Worm (Caenorhabditis elegans) whole organism, L2 larva: ENCODE results near the gene ogdh-1.

Source experiments
- F13H6.1 ChIP-seq: sonication (generic microtip); optimal IDR thresholded peaks from 2 replicates; lab custom pipeline; 2016; ENCODE audit warnings: missing genetic modification characterization, missing compliant biosample characterization
- R02D3.7 ChIP-seq: fragments of 150-350 bp; optimal IDR thresholded peaks from 2 replicates; lab custom pipeline; 2014; ENCODE audit warnings: missing biosample characterization, missing genetic modification characterization
- Y55F3AM.14 ChIP-seq: fragments of 200-800 bp; sonication (Bioruptor generic); optimal IDR thresholded peaks from 2 replicates; lab custom pipeline; 2018; ENCODE audit warnings: mild to moderate bottlenecking, missing genetic modification characterization, missing compliant biosample characterization
- ZK546.5 ChIP-seq: sonication (generic microtip); optimal IDR thresholded peaks from 2 replicates; lab custom pipeline; 2017; ENCODE audit warnings: missing biosample characterization, missing genetic modification characterization
- aly-2 ChIP-seq: fragments of 150-350 bp; optimal IDR thresholded peaks from 2 replicates; lab custom pipeline; 2014; ENCODE audit warnings: missing biosample characterization, missing genetic modification characterization
- ama-1 ChIP-seq: fragments of 150-350 bp; optimal IDR thresholded peaks from 2 replicates; lab custom pipeline; 2018; ENCODE audit warnings: inconsistent platforms
- blmp-1 ChIP-seq: sonication (generic microtip); optimal IDR thresholded peaks from 2 replicates; lab custom pipeline; 2017; ENCODE audit warnings: missing genetic modification characterization, mild to moderate bottlenecking, missing compliant biosample characterization, antibody characterized with exemption, moderate library complexity; ENCODE audit not compliant: insufficient read depth
- ceh-16 ChIP-seq: fragments of 150-350 bp; optimal IDR thresholded peaks from 2 replicates; lab custom pipeline; 2014; ENCODE audit warnings: missing biosample characterization, missing genetic modification characterization
- ceh-82 ChIP-seq: fragments of 150-350 bp; optimal IDR thresholded peaks from 2 replicates; lab custom pipeline; 2014; ENCODE audit warnings: missing biosample characterization, missing genetic modification characterization
- crh-2 ChIP-seq: sonication (generic microtip); optimal IDR thresholded peaks from 2 replicates; lab custom pipeline; 2017; ENCODE audit warnings: missing biosample characterization, missing genetic modification characterization
- dmd-4 ChIP-seq: sonication (generic microtip); optimal IDR thresholded peaks from 2 replicates; lab custom pipeline; 2017; ENCODE audit warnings: missing biosample characterization, missing genetic modification characterization
- elt-1 ChIP-seq: fragments of 150-350 bp; optimal IDR thresholded peaks from 2 replicates; lab custom pipeline; 2014; ENCODE audit warnings: missing biosample characterization, missing genetic modification characterization
- lin-11 ChIP-seq: fragments of 150-350 bp; sonication (generic microtip); optimal IDR thresholded peaks from 2 replicates; lab custom pipeline; 2014; ENCODE audit warnings: missing biosample characterization, missing genetic modification characterization, inconsistent platforms, mixed read lengths
- lin-13 ChIP-seq: fragments of 150-350 bp; optimal IDR thresholded peaks from 2 replicates; lab custom pipeline; 2014; ENCODE audit warnings: missing biosample characterization, missing genetic modification reagents, missing genetic modification characterization
- lin-39 ChIP-seq: fragments of 150-350 bp; optimal IDR thresholded peaks from 2 replicates; lab custom pipeline; 2014; ENCODE audit warnings: missing biosample characterization, missing genetic modification reagents, missing genetic modification characterization
- lsy-2 ChIP-seq, 2 experiments: fragments of 150-350 bp in 1 of 2; sonication (generic microtip) in 1 of 2; optimal IDR thresholded peaks; 2 replicates each; lab custom pipeline; 2014 to 2017; ENCODE audit warnings: missing biosample characterization in 2 of 2, missing genetic modification characterization in 2 of 2
- mbf-1 ChIP-seq: sonication (generic microtip); optimal IDR thresholded peaks from 2 replicates; lab custom pipeline; 2017; ENCODE audit warnings: missing biosample characterization, missing genetic modification characterization
- nhr-10 ChIP-seq: sonication (generic microtip); optimal IDR thresholded peaks from 2 replicates; lab custom pipeline; 2017; ENCODE audit warnings: missing biosample characterization, missing genetic modification characterization
- nhr-129 ChIP-seq: fragments of 150-350 bp; optimal IDR thresholded peaks from 2 replicates; lab custom pipeline; 2014; ENCODE audit warnings: missing biosample characterization, missing genetic modification characterization
- nhr-21 ChIP-seq: fragments of 150-350 bp; optimal IDR thresholded peaks from 2 replicates; lab custom pipeline; 2014; ENCODE audit warnings: missing biosample characterization, missing genetic modification characterization
- nhr-23 ChIP-seq: fragments of 150-350 bp; optimal IDR thresholded peaks from 2 replicates; lab custom pipeline; 2014; ENCODE audit warnings: missing biosample characterization, missing genetic modification reagents, missing genetic modification characterization
- nhr-237 ChIP-seq: fragments of 150-350 bp; optimal IDR thresholded peaks from 2 replicates; lab custom pipeline; 2014; ENCODE audit warnings: missing biosample characterization, missing genetic modification characterization
- nhr-25 ChIP-seq: fragments of 150-350 bp; sonication (generic microtip); optimal IDR thresholded peaks from 3 replicates; lab custom pipeline; 2014; ENCODE audit warnings: missing biosample characterization, missing genetic modification characterization
- nhr-6 ChIP-seq: fragments of 150-350 bp; optimal IDR thresholded peaks from 2 replicates; lab custom pipeline; 2014; ENCODE audit warnings: missing biosample characterization, missing genetic modification characterization
- sem-4 ChIP-seq: fragments of 150-350 bp; optimal IDR thresholded peaks from 2 replicates; lab custom pipeline; 2014; ENCODE audit warnings: missing biosample characterization, missing genetic modification reagents, missing genetic modification characterization
- skn-1 ChIP-seq: sonication (generic microtip); optimal IDR thresholded peaks from 2 replicates; lab custom pipeline; 2017; ENCODE audit warnings: missing biosample characterization, missing genetic modification characterization
- sma-3 ChIP-seq: sonication (generic microtip); optimal IDR thresholded peaks from 2 replicates; lab custom pipeline; 2016; ENCODE audit warnings: missing genetic modification reagents, missing genetic modification characterization, missing compliant biosample characterization
- sma-9 ChIP-seq, 2 experiments: fragments of 150-350 bp in 1 of 2; sonication (generic microtip) in 1 of 2; optimal IDR thresholded peaks; 2 replicates each; lab custom pipeline; 2014 to 2016; ENCODE audit warnings: missing genetic modification characterization in 2 of 2, mild to moderate bottlenecking in 1 of 2, missing biosample characterization in 1 of 2, missing compliant biosample characterization in 1 of 2, missing genetic modification reagents in 1 of 2, moderate library complexity in 1 of 2
- snpc-4 ChIP-seq: fragments of 150-350 bp; optimal IDR thresholded peaks from 2 replicates; lab custom pipeline; 2014; ENCODE audit warnings: missing biosample characterization, missing genetic modification characterization
- zag-1 ChIP-seq: fragments of 150-350 bp; optimal IDR thresholded peaks from 2 replicates; lab custom pipeline; 2014; ENCODE audit warnings: missing biosample characterization, missing genetic modification characterization
- ztf-1 ChIP-seq: fragments of 200-800 bp; sonication (Bioruptor generic); conservative IDR thresholded peaks from 2 replicates; pipeline ENCODE4 v1.3.6; 2022; ENCODE audit warnings: missing genetic modification characterization, missing compliant biosample characterization
- ztf-11 ChIP-seq: sonication (generic microtip); optimal IDR thresholded peaks from 2 replicates; lab custom pipeline; 2017; ENCODE audit warnings: missing biosample characterization, missing genetic modification characterization
- ztf-4 ChIP-seq: fragments of 150-350 bp; optimal IDR thresholded peaks from 2 replicates; lab custom pipeline; 2014; ENCODE audit warnings: missing biosample characterization, missing genetic modification characterization

Gene ogdh-1

ce11 chrIV:4660151-4661041, 43.4 kb downstream of the ogdh-1 start, which contains the start of the genes F29B9.11 and jmjd-1.2 (continued):
- TF ChIP-seq lin-13 (GFP tag; lab: Kevin White, UChicago) (peak; percentile 93), nhr-6 (peak; percentile 55), zag-1 (tag; lab: Kevin White, UChicago) (peak; percentile 68), ama-1 (no peak), ceh-16 (tag; lab: Kevin White, UChicago) (peak; percentile 54), sma-3 (GFP tag; lab: Kevin White, UChicago) (peak; percentile 98), lin-11 (tag; lab: Kevin White, UChicago) (peak; percentile 91), F13H6.1 (tag; lab: Kevin White, UChicago) (peak; percentile 92), lsy-2 (tag; optimal IDR thresholded peaks at IDR 0.05; lab: Kevin White, UChicago) (peak; percentile 87 to 95), nhr-10 (tag; lab: Kevin White, UChicago) (peak; percentile 30), nhr-129 (peak; percentile 84), ztf-1 (GFP tag; lab: Robert Waterston, UW) (no peak), skn-1 (no peak)

ce11 chrIV:4659277-4659676, 44.5 kb downstream of the ogdh-1 start, which contains the start of gene mrps-21:
TSS of gene mrps-21 (minus strand) at chrIV:4659517.
- no peak for TF ChIP-seq aly-2 (tag; lab: Kevin White, UChicago)
- TF ChIP-seq dmd-4 (tag; lab: Kevin White, UChicago) = no peak
- no peak for TF ChIP-seq crh-2
- TF ChIP-seq ama-1 = peak; percentile 5

- TF ChIP-seq nhr-237 (no peak), lin-11 (tag; lab: Kevin White, UChicago) (no peak), lin-39 (tag; lab: Kevin White, UChicago) (no peak), nhr-23 (no peak), crh-2 (no peak)
- TF ChIP-seq, all 48 proteins: peak for 0
These were observed 45.9 kb downstream of the ogdh-1 start, which contains the start of gene col-111 for ce11 chrIV:4657874-4658273. TSS of gene col-111 (minus strand) at chrIV:4657974.

- TF ChIP-seq nhr-25 (tag; lab: Kevin White, UChicago) (no peak), R02D3.7 (tag; lab: Kevin White, UChicago) (no peak), blmp-1 (tag; lab: Kevin White, UChicago) (no peak), nhr-21 (tag; lab: Kevin White, UChicago) (no peak), ztf-4 (tag; lab: Kevin White, UChicago) (no peak), dmd-4 (tag; lab: Kevin White, UChicago) (no peak), lin-11 (tag; lab: Kevin White, UChicago) (no peak), nhr-129 (no peak), ZK546.5 (tag; lab: Kevin White, UChicago) (no peak), nhr-237 (no peak), skn-1 (no peak), elt-1 (tag; lab: Kevin White, UChicago) (no peak), ztf-11 (tag; lab: Kevin White, UChicago) (no peak), sem-4 (tag; lab: Kevin White, UChicago) (no peak), aly-2 (tag; lab: Kevin White, UChicago) (no peak), snpc-4 (tag; lab: Kevin White, UChicago) (no peak)
These were observed 47.4 kb downstream of the ogdh-1 start for ce11 chrIV:4656380-4656779.

ce11 chrIV:4655979-4656378, 47.8 kb downstream of the ogdh-1 start:
- no peak for TF ChIP-seq ztf-1 (GFP tag; lab: Robert Waterston, UW)
- TF ChIP-seq ztf-4 (tag; lab: Kevin White, UChicago) = no peak
- TF ChIP-seq lin-39 (tag; lab: Kevin White, UChicago) = no peak
- no peak for TF ChIP-seq skn-1
- TF ChIP-seq mbf-1 (tag; lab: Kevin White, UChicago) = no peak
- no peak for TF ChIP-seq Y55F3AM.14
- TF ChIP-seq nhr-10 (tag; lab: Kevin White, UChicago) = no peak
- no peak for TF ChIP-seq elt-1 (tag; lab: Kevin White, UChicago)
- no peak for TF ChIP-seq ceh-82 (tag; lab: Kevin White, UChicago)
- no peak for TF ChIP-seq sma-9 (GFP tag; optimal IDR thresholded peaks at IDR 0.05; lab: Kevin White, UChicago)
- TF ChIP-seq sma-9 (tag; optimal IDR thresholded peaks at IDR 0.05; lab: Kevin White, UChicago) = no peak
- no peak for TF ChIP-seq nhr-25 (tag; lab: Kevin White, UChicago)
